Worm (Caenorhabditis elegans) whole organism, L2 larva: Measurements from ENCODE around the gene C43D7.4.

Experiments used
- C34F6.9 ChIP-seq: fragments of 150-350 bp; optimal IDR thresholded peaks from 2 replicates; lab custom pipeline; 2014; ENCODE audit warnings: missing biosample characterization, missing genetic modification characterization
- R02D3.7 ChIP-seq: fragments of 150-350 bp; optimal IDR thresholded peaks from 2 replicates; lab custom pipeline; 2014; ENCODE audit warnings: missing biosample characterization, missing genetic modification characterization
- Y55F3AM.14 ChIP-seq: fragments of 200-800 bp; sonication (Bioruptor generic); optimal IDR thresholded peaks from 2 replicates; lab custom pipeline; 2018; ENCODE audit warnings: mild to moderate bottlenecking, missing genetic modification characterization, missing compliant biosample characterization
- ZK546.5 ChIP-seq: sonication (generic microtip); optimal IDR thresholded peaks from 2 replicates; lab custom pipeline; 2017; ENCODE audit warnings: missing biosample characterization, missing genetic modification characterization
- ama-1 ChIP-seq: fragments of 150-350 bp; optimal IDR thresholded peaks from 2 replicates; lab custom pipeline; 2018; ENCODE audit warnings: inconsistent platforms
- blmp-1 ChIP-seq: sonication (generic microtip); optimal IDR thresholded peaks from 2 replicates; lab custom pipeline; 2017; ENCODE audit warnings: missing genetic modification characterization, mild to moderate bottlenecking, missing compliant biosample characterization, antibody characterized with exemption, moderate library complexity; ENCODE audit not compliant: insufficient read depth
- ceh-16 ChIP-seq: fragments of 150-350 bp; optimal IDR thresholded peaks from 2 replicates; lab custom pipeline; 2014; ENCODE audit warnings: missing biosample characterization, missing genetic modification characterization
- dmd-4 ChIP-seq: sonication (generic microtip); optimal IDR thresholded peaks from 2 replicates; lab custom pipeline; 2017; ENCODE audit warnings: missing biosample characterization, missing genetic modification characterization
- elt-1 ChIP-seq: fragments of 150-350 bp; optimal IDR thresholded peaks from 2 replicates; lab custom pipeline; 2014; ENCODE audit warnings: missing biosample characterization, missing genetic modification characterization
- fos-1 ChIP-seq: fragments of 150-350 bp; optimal IDR thresholded peaks from 2 replicates; lab custom pipeline; 2014; ENCODE audit warnings: missing biosample characterization, missing genetic modification characterization
- gmeb-1 ChIP-seq: fragments of 150-350 bp; optimal IDR thresholded peaks from 2 replicates; lab custom pipeline; 2014; ENCODE audit warnings: missing biosample characterization, missing genetic modification characterization
- lin-11 ChIP-seq: fragments of 150-350 bp; sonication (generic microtip); optimal IDR thresholded peaks from 2 replicates; lab custom pipeline; 2014; ENCODE audit warnings: missing biosample characterization, missing genetic modification characterization, inconsistent platforms, mixed read lengths
- lin-13 ChIP-seq: fragments of 150-350 bp; optimal IDR thresholded peaks from 2 replicates; lab custom pipeline; 2014; ENCODE audit warnings: missing biosample characterization, missing genetic modification reagents, missing genetic modification characterization
- lin-39 ChIP-seq: fragments of 150-350 bp; optimal IDR thresholded peaks from 2 replicates; lab custom pipeline; 2014; ENCODE audit warnings: missing biosample characterization, missing genetic modification reagents, missing genetic modification characterization
- lsy-2 ChIP-seq, 2 experiments: fragments of 150-350 bp in 1 of 2; sonication (generic microtip) in 1 of 2; optimal IDR thresholded peaks; 2 replicates each; lab custom pipeline; 2014 to 2017; ENCODE audit warnings: missing biosample characterization in 2 of 2, missing genetic modification characterization in 2 of 2
- mab-5 ChIP-seq: fragments of 150-350 bp; optimal IDR thresholded peaks from 2 replicates; lab custom pipeline; 2014; ENCODE audit warnings: missing biosample characterization, missing genetic modification characterization
- mbf-1 ChIP-seq: sonication (generic microtip); optimal IDR thresholded peaks from 2 replicates; lab custom pipeline; 2017; ENCODE audit warnings: missing biosample characterization, missing genetic modification characterization
- mdl-1 ChIP-seq, 2 experiments: fragments of 150-350 bp in 1 of 2; sonication (generic microtip) in 1 of 2; optimal IDR thresholded peaks; 2 replicates each; lab custom pipeline; 2017; ENCODE audit warnings: missing biosample characterization in 2 of 2, missing genetic modification characterization in 2 of 2
- nhr-12 ChIP-seq: fragments of 150-350 bp; optimal IDR thresholded peaks from 2 replicates; lab custom pipeline; 2014; ENCODE audit warnings: missing biosample characterization, missing genetic modification characterization
- nhr-129 ChIP-seq: fragments of 150-350 bp; optimal IDR thresholded peaks from 2 replicates; lab custom pipeline; 2014; ENCODE audit warnings: missing biosample characterization, missing genetic modification characterization
- nhr-21 ChIP-seq: fragments of 150-350 bp; optimal IDR thresholded peaks from 2 replicates; lab custom pipeline; 2014; ENCODE audit warnings: missing biosample characterization, missing genetic modification characterization
- nhr-23 ChIP-seq: fragments of 150-350 bp; optimal IDR thresholded peaks from 2 replicates; lab custom pipeline; 2014; ENCODE audit warnings: missing biosample characterization, missing genetic modification reagents, missing genetic modification characterization
- nhr-237 ChIP-seq: fragments of 150-350 bp; optimal IDR thresholded peaks from 2 replicates; lab custom pipeline; 2014; ENCODE audit warnings: missing biosample characterization, missing genetic modification characterization
- nhr-25 ChIP-seq: fragments of 150-350 bp; sonication (generic microtip); optimal IDR thresholded peaks from 3 replicates; lab custom pipeline; 2014; ENCODE audit warnings: missing biosample characterization, missing genetic modification characterization
- nhr-6 ChIP-seq: fragments of 150-350 bp; optimal IDR thresholded peaks from 2 replicates; lab custom pipeline; 2014; ENCODE audit warnings: missing biosample characterization, missing genetic modification characterization
- nhr-77 ChIP-seq: fragments of 150-350 bp; optimal IDR thresholded peaks from 2 replicates; lab custom pipeline; 2014; ENCODE audit warnings: missing biosample characterization, missing genetic modification characterization
- peb-1 ChIP-seq: fragments of 150-350 bp; optimal IDR thresholded peaks from 2 replicates; lab custom pipeline; 2014; ENCODE audit warnings: missing biosample characterization, missing genetic modification characterization
- skn-1 ChIP-seq: sonication (generic microtip); optimal IDR thresholded peaks from 2 replicates; lab custom pipeline; 2017; ENCODE audit warnings: missing biosample characterization, missing genetic modification characterization
- sma-3 ChIP-seq: sonication (generic microtip); optimal IDR thresholded peaks from 2 replicates; lab custom pipeline; 2016; ENCODE audit warnings: missing genetic modification reagents, missing genetic modification characterization, missing compliant biosample characterization
- sma-9 ChIP-seq, 2 experiments: fragments of 150-350 bp in 1 of 2; sonication (generic microtip) in 1 of 2; optimal IDR thresholded peaks; 2 replicates each; lab custom pipeline; 2014 to 2016; ENCODE audit warnings: missing genetic modification characterization in 2 of 2, mild to moderate bottlenecking in 1 of 2, missing biosample characterization in 1 of 2, missing compliant biosample characterization in 1 of 2, missing genetic modification reagents in 1 of 2, moderate library complexity in 1 of 2
- snpc-4 ChIP-seq: fragments of 150-350 bp; optimal IDR thresholded peaks from 2 replicates; lab custom pipeline; 2014; ENCODE audit warnings: missing biosample characterization, missing genetic modification characterization
- unc-55 ChIP-seq: fragments of 150-350 bp; sonication (generic microtip); optimal IDR thresholded peaks from 3 replicates; lab custom pipeline; 2014; ENCODE audit warnings: missing biosample characterization, missing genetic modification reagents, missing genetic modification characterization
- zag-1 ChIP-seq: fragments of 150-350 bp; optimal IDR thresholded peaks from 2 replicates; lab custom pipeline; 2014; ENCODE audit warnings: missing biosample characterization, missing genetic modification characterization
- ztf-1 ChIP-seq: fragments of 200-800 bp; sonication (Bioruptor generic); conservative IDR thresholded peaks from 2 replicates; pipeline ENCODE4 v1.3.6; 2022; ENCODE audit warnings: missing genetic modification characterization, missing compliant biosample characterization
- ztf-11 ChIP-seq: sonication (generic microtip); optimal IDR thresholded peaks from 2 replicates; lab custom pipeline; 2017; ENCODE audit warnings: missing biosample characterization, missing genetic modification characterization
- ztf-4 ChIP-seq: fragments of 150-350 bp; optimal IDR thresholded peaks from 2 replicates; lab custom pipeline; 2014; ENCODE audit warnings: missing biosample characterization, missing genetic modification characterization

The C43D7.4 gene

ce11 chrV:19322387-19322786 is at the start of gene C43D7.4:
Gene C43D7.4, minus strand, starts transcription at chrV:19322487.
- TF ChIP-seq skn-1 (no peak), lin-39 (tag; lab: Kevin White, UChicago) (no peak), nhr-77 (tag; lab: Kevin White, UChicago) (no peak), sma-3 (GFP tag; lab: Kevin White, UChicago) (no peak), lsy-2 (tag; optimal IDR thresholded peaks at IDR 0.05; lab: Kevin White, UChicago) (no peak), nhr-129 (tag; lab: Kevin White, UChicago) (no peak), gmeb-1 (tag; lab: Kevin White, UChicago) (no peak), ama-1 (lab: Kevin White, UChicago) (no peak), elt-1 (tag; lab: Kevin White, UChicago) (no peak)
- TF ChIP-seq, all 48 proteins: peak for 0

ce11 chrV:19371777-19372176 is 49.5 kb upstream of the C43D7.4 start:
- TF ChIP-seq dmd-4 (tag; lab: Kevin White, UChicago) (no peak), peb-1 (tag; lab: Kevin White, UChicago) (no peak), elt-1 (tag; lab: Kevin White, UChicago) (no peak), nhr-25 (no peak), Y55F3AM.14 (GFP tag; lab: Kevin White, UChicago) (no peak), R02D3.7 (no peak), lin-39 (tag; lab: Kevin White, UChicago) (no peak), nhr-77 (tag; lab: Kevin White, UChicago) (no peak), ceh-16 (tag; lab: Kevin White, UChicago) (no peak), nhr-6 (tag; lab: Kevin White, UChicago) (no peak), blmp-1 (no peak), nhr-237 (no peak), skn-1 (no peak), sma-3 (GFP tag; lab: Kevin White, UChicago) (no peak), sma-9 (GFP tag; optimal IDR thresholded peaks at IDR 0.05; lab: Kevin White, UChicago) (no peak), sma-9 (tag; optimal IDR thresholded peaks at IDR 0.05; lab: Kevin White, UChicago) (no peak)

- TF ChIP-seq Y55F3AM.14 (GFP tag; lab: Kevin White, UChicago) (no peak), nhr-12 (tag; lab: Kevin White, UChicago) (no peak), fos-1 (tag; lab: Kevin White, UChicago) (no peak), nhr-237 (no peak), dmd-4 (tag; lab: Kevin White, UChicago) (no peak), C34F6.9 (tag; lab: Kevin White, UChicago) (no peak), ztf-4 (tag; lab: Kevin White, UChicago) (no peak), ztf-11 (tag; lab: Kevin White, UChicago) (no peak)
These were observed 49.0 kb upstream of the C43D7.4 start, which contains the start of gene Y43F8A.2 for ce11 chrV:19371253-19371652. Gene Y43F8A.2, plus strand, starts transcription at chrV:19371553.

ce11 chrV:19370189-19370588 is 47.9 kb upstream of the C43D7.4 start, which contains the start of gene Y43F8A.1:
Gene Y43F8A.1, plus strand, starts transcription at chrV:19370489.
- TF ChIP-seq dmd-4 (tag; lab: Kevin White, UChicago) (no peak), lsy-2 (tag; optimal IDR thresholded peaks at IDR 0.05; lab: Kevin White, UChicago) (no peak), nhr-21 (tag; lab: Kevin White, UChicago) (no peak), mdl-1 (tag; optimal IDR thresholded peaks at IDR 0.05; lab: Kevin White, UChicago) (no peak), lin-11 (tag; lab: Kevin White, UChicago) (no peak), zag-1 (tag; lab: Kevin White, UChicago) (no peak), Y55F3AM.14 (GFP tag; lab: Kevin White, UChicago) (no peak), ZK546.5 (tag; lab: Kevin White, UChicago) (no peak), skn-1 (no peak), mbf-1 (no peak), lin-13 (GFP tag; lab: Kevin White, UChicago) (no peak), sma-3 (GFP tag; lab: Kevin White, UChicago) (no peak), snpc-4 (tag; lab: Kevin White, UChicago) (no peak), mab-5 (tag; lab: Kevin White, UChicago) (no peak), nhr-129 (tag; lab: Kevin White, UChicago) (no peak), fos-1 (tag; lab: Kevin White, UChicago) (no peak), nhr-23 (tag; lab: Kevin White, UChicago) (no peak)
- TF ChIP-seq, all 48 proteins: peak for 0

- TF ChIP-seq nhr-12 (tag; lab: Kevin White, UChicago) (no peak), R02D3.7 (no peak), ztf-4 (tag; lab: Kevin White, UChicago) (no peak), peb-1 (tag; lab: Kevin White, UChicago) (no peak), nhr-21 (tag; lab: Kevin White, UChicago) (no peak), unc-55 (GFP tag; lab: Kevin White, UChicago) (no peak), lin-39 (tag; lab: Kevin White, UChicago) (no peak), gmeb-1 (tag; lab: Kevin White, UChicago) (no peak), dmd-4 (tag; lab: Kevin White, UChicago) (no peak), ztf-1 (no peak)
These were observed 40.3 kb upstream of the C43D7.4 start, which contains the start of gene C14B4.2 for ce11 chrV:19362568-19362967. Gene C14B4.2, minus strand, starts transcription at chrV:19362668.
